Worm (Caenorhabditis elegans) whole organism, L2 larva: Measurements from ENCODE around the gene F52E1.14.

ENCODE experiments used
- R02D3.7 ChIP-seq: fragments of 150-350 bp; optimal IDR thresholded peaks from 2 replicates; lab custom pipeline; 2014; ENCODE audit warnings: missing biosample characterization, missing genetic modification characterization
- Y55F3AM.14 ChIP-seq: fragments of 200-800 bp; sonication (Bioruptor generic); optimal IDR thresholded peaks from 2 replicates; lab custom pipeline; 2018; ENCODE audit warnings: mild to moderate bottlenecking, missing genetic modification characterization, missing compliant biosample characterization
- ama-1 ChIP-seq: fragments of 150-350 bp; optimal IDR thresholded peaks from 2 replicates; lab custom pipeline; 2018; ENCODE audit warnings: inconsistent platforms
- ceh-16 ChIP-seq: fragments of 150-350 bp; optimal IDR thresholded peaks from 2 replicates; lab custom pipeline; 2014; ENCODE audit warnings: missing biosample characterization, missing genetic modification characterization
- ceh-82 ChIP-seq: fragments of 150-350 bp; optimal IDR thresholded peaks from 2 replicates; lab custom pipeline; 2014; ENCODE audit warnings: missing biosample characterization, missing genetic modification characterization
- crh-2 ChIP-seq: sonication (generic microtip); optimal IDR thresholded peaks from 2 replicates; lab custom pipeline; 2017; ENCODE audit warnings: missing biosample characterization, missing genetic modification characterization
- dmd-4 ChIP-seq: sonication (generic microtip); optimal IDR thresholded peaks from 2 replicates; lab custom pipeline; 2017; ENCODE audit warnings: missing biosample characterization, missing genetic modification characterization
- egl-27 ChIP-seq: sonication (generic microtip); optimal IDR thresholded peaks from 3 replicates; lab custom pipeline; 2017; ENCODE audit warnings: missing biosample characterization, missing genetic modification reagents, missing genetic modification characterization
- elt-1 ChIP-seq: fragments of 150-350 bp; optimal IDR thresholded peaks from 2 replicates; lab custom pipeline; 2014; ENCODE audit warnings: missing biosample characterization, missing genetic modification characterization
- elt-3 ChIP-seq: sonication (generic microtip); optimal IDR thresholded peaks from 2 replicates; lab custom pipeline; 2017; ENCODE audit warnings: missing biosample characterization, missing genetic modification characterization
- fos-1 ChIP-seq: fragments of 150-350 bp; optimal IDR thresholded peaks from 2 replicates; lab custom pipeline; 2014; ENCODE audit warnings: missing biosample characterization, missing genetic modification characterization
- gmeb-1 ChIP-seq: fragments of 150-350 bp; optimal IDR thresholded peaks from 2 replicates; lab custom pipeline; 2014; ENCODE audit warnings: missing biosample characterization, missing genetic modification characterization
- lin-13 ChIP-seq: fragments of 150-350 bp; optimal IDR thresholded peaks from 2 replicates; lab custom pipeline; 2014; ENCODE audit warnings: missing biosample characterization, missing genetic modification reagents, missing genetic modification characterization
- lin-39 ChIP-seq: fragments of 150-350 bp; optimal IDR thresholded peaks from 2 replicates; lab custom pipeline; 2014; ENCODE audit warnings: missing biosample characterization, missing genetic modification reagents, missing genetic modification characterization
- lsy-2 ChIP-seq, 2 experiments: fragments of 150-350 bp in 1 of 2; sonication (generic microtip) in 1 of 2; optimal IDR thresholded peaks; 2 replicates each; lab custom pipeline; 2014 to 2017; ENCODE audit warnings: missing biosample characterization in 2 of 2, missing genetic modification characterization in 2 of 2
- mab-5 ChIP-seq: fragments of 150-350 bp; optimal IDR thresholded peaks from 2 replicates; lab custom pipeline; 2014; ENCODE audit warnings: missing biosample characterization, missing genetic modification characterization
- mdl-1 ChIP-seq, 2 experiments: fragments of 150-350 bp in 1 of 2; sonication (generic microtip) in 1 of 2; optimal IDR thresholded peaks; 2 replicates each; lab custom pipeline; 2017; ENCODE audit warnings: missing biosample characterization in 2 of 2, missing genetic modification characterization in 2 of 2
- nhr-10 ChIP-seq: sonication (generic microtip); optimal IDR thresholded peaks from 2 replicates; lab custom pipeline; 2017; ENCODE audit warnings: missing biosample characterization, missing genetic modification characterization
- nhr-12 ChIP-seq: fragments of 150-350 bp; optimal IDR thresholded peaks from 2 replicates; lab custom pipeline; 2014; ENCODE audit warnings: missing biosample characterization, missing genetic modification characterization
- nhr-129 ChIP-seq: fragments of 150-350 bp; optimal IDR thresholded peaks from 2 replicates; lab custom pipeline; 2014; ENCODE audit warnings: missing biosample characterization, missing genetic modification characterization
- nhr-23 ChIP-seq: fragments of 150-350 bp; optimal IDR thresholded peaks from 2 replicates; lab custom pipeline; 2014; ENCODE audit warnings: missing biosample characterization, missing genetic modification reagents, missing genetic modification characterization
- nhr-237 ChIP-seq: fragments of 150-350 bp; optimal IDR thresholded peaks from 2 replicates; lab custom pipeline; 2014; ENCODE audit warnings: missing biosample characterization, missing genetic modification characterization
- nhr-77 ChIP-seq: fragments of 150-350 bp; optimal IDR thresholded peaks from 2 replicates; lab custom pipeline; 2014; ENCODE audit warnings: missing biosample characterization, missing genetic modification characterization
- peb-1 ChIP-seq: fragments of 150-350 bp; optimal IDR thresholded peaks from 2 replicates; lab custom pipeline; 2014; ENCODE audit warnings: missing biosample characterization, missing genetic modification characterization
- sem-4 ChIP-seq: fragments of 150-350 bp; optimal IDR thresholded peaks from 2 replicates; lab custom pipeline; 2014; ENCODE audit warnings: missing biosample characterization, missing genetic modification reagents, missing genetic modification characterization
- skn-1 ChIP-seq: sonication (generic microtip); optimal IDR thresholded peaks from 2 replicates; lab custom pipeline; 2017; ENCODE audit warnings: missing biosample characterization, missing genetic modification characterization
- sma-3 ChIP-seq: sonication (generic microtip); optimal IDR thresholded peaks from 2 replicates; lab custom pipeline; 2016; ENCODE audit warnings: missing genetic modification reagents, missing genetic modification characterization, missing compliant biosample characterization
- sma-9 ChIP-seq, 2 experiments: fragments of 150-350 bp in 1 of 2; sonication (generic microtip) in 1 of 2; optimal IDR thresholded peaks; 2 replicates each; lab custom pipeline; 2014 to 2016; ENCODE audit warnings: missing genetic modification characterization in 2 of 2, mild to moderate bottlenecking in 1 of 2, missing biosample characterization in 1 of 2, missing compliant biosample characterization in 1 of 2, missing genetic modification reagents in 1 of 2, moderate library complexity in 1 of 2
- unc-55 ChIP-seq: fragments of 150-350 bp; sonication (generic microtip); optimal IDR thresholded peaks from 3 replicates; lab custom pipeline; 2014; ENCODE audit warnings: missing biosample characterization, missing genetic modification reagents, missing genetic modification characterization
- ztf-1 ChIP-seq: fragments of 200-800 bp; sonication (Bioruptor generic); conservative IDR thresholded peaks from 2 replicates; pipeline ENCODE4 v1.3.6; 2022; ENCODE audit warnings: missing genetic modification characterization, missing compliant biosample characterization
- ztf-11 ChIP-seq: sonication (generic microtip); optimal IDR thresholded peaks from 2 replicates; lab custom pipeline; 2017; ENCODE audit warnings: missing biosample characterization, missing genetic modification characterization
- ztf-4 ChIP-seq: fragments of 150-350 bp; optimal IDR thresholded peaks from 2 replicates; lab custom pipeline; 2014; ENCODE audit warnings: missing biosample characterization, missing genetic modification characterization

The F52E1.14 gene

DNA sequence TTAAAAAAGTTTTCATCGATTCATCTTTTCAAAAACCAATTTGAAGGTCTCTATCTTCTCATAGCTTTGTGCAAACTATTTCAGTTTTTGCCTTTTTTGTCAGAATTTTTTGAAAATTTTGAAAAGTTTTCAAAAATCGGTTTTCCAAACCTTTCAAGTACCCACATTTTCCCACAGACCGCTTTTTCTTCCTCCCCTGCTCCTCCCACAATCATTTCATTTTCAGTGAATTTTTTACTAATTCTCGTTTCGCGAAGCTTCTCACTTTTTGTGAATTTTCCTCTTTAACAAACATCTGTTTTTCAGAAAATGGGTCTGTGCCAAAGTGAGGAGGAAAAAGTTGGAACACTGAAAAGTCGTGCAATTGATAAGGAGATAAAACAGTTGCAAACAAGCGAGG lies 13.0 kb upstream of the F52E1.14 start, which contains the start of gene gpa-2:
gpa-2 (plus strand) TSS at position 301 of the 400 bp plus-strand sequence.
- TF ChIP-seq nhr-129 (tag; lab: Kevin White, UChicago) = no peak
- TF ChIP-seq R02D3.7 (tag; lab: Kevin White, UChicago) = no peak
- TF ChIP-seq skn-1 (tag; lab: Kevin White, UChicago) = no peak
- TF ChIP-seq ztf-11 (tag; lab: Kevin White, UChicago) = no peak
- TF ChIP-seq nhr-23 (tag; lab: Kevin White, UChicago) = no peak
- TF ChIP-seq ceh-16 (tag; lab: Kevin White, UChicago) = no peak
- no peak for TF ChIP-seq nhr-77 (tag; lab: Kevin White, UChicago)
- no peak for TF ChIP-seq Y55F3AM.14 (GFP tag; lab: Kevin White, UChicago)
- no peak for TF ChIP-seq elt-1 (tag; lab: Kevin White, UChicago)
- TF ChIP-seq mdl-1 (tag; optimal IDR thresholded peaks at IDR 0.05; lab: Kevin White, UChicago) = no peak
- no peak for TF ChIP-seq sma-9 (GFP tag; optimal IDR thresholded peaks at IDR 0.05; lab: Kevin White, UChicago)
- no peak for TF ChIP-seq sma-9 (tag; optimal IDR thresholded peaks at IDR 0.05; lab: Kevin White, UChicago)
- no peak for TF ChIP-seq ceh-82 (tag; lab: Kevin White, UChicago)
- no peak for TF ChIP-seq nhr-12 (tag; lab: Kevin White, UChicago)
- TF ChIP-seq mab-5 (tag; lab: Kevin White, UChicago) = no peak
- no peak for TF ChIP-seq nhr-237 (tag; lab: Kevin White, UChicago)
- TF ChIP-seq lsy-2 (tag; optimal IDR thresholded peaks at IDR 0.05; lab: Kevin White, UChicago) = no peak

DNA sequence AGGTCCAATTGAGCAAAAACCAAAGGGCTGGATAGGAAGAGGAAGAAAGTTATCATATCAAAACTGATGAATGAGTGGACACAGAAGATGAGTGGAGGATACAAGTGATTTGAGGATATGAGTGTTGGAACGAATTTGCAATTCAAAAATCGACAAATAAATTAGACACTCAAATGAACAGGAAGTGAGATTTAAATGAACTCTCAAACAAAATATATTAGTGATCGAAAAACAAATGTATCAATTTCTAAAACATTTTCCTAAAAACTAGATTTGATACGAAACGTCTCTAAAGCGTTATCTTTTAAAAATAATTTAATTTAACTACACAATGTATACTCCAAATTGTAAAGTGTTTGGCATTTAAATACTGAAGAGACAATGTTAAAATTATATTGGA lies 8.3 kb upstream of the F52E1.14 start, which contains the start of gene F38E1.10:
F38E1.10 (minus strand) TSS at position 101 of the 400 bp plus-strand sequence.
- TF ChIP-seq crh-2 (tag; lab: Kevin White, UChicago) (no peak), sem-4 (no peak)
- TF ChIP-seq, all 48 proteins: peak for 0

DNA sequence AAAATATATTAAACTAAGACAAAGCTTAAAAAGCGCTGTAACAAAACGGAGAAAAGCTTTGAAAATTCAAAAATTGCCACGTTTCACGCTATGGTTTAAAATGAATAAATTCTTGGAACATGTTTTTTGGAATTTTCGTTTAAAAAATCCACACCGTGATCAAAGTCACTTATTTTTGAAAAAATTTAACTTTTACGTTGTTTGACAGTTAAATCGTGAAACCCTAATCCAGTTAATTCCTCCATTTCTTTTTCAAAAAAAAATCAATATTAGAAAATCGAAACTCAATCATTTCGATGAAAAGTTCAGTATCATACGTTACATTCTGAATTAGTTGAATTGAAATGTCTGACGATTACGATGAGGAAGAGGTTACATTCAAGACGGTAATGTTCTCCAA lies 7.9 kb upstream of the F52E1.14 start, which contains the start of gene F38E1.3:
F38E1.3 (plus strand) TSS at position 301 of the 400 bp plus-strand sequence.
- TF ChIP-seq nhr-237 (tag; lab: Kevin White, UChicago) (no peak), R02D3.7 (tag; lab: Kevin White, UChicago) (no peak), elt-3 (tag; lab: Kevin White, UChicago) (no peak), peb-1 (tag; lab: Kevin White, UChicago) (no peak), crh-2 (tag; lab: Kevin White, UChicago) (no peak), dmd-4 (tag; lab: Kevin White, UChicago) (no peak), lsy-2 (tag; optimal IDR thresholded peaks at IDR 0.05; lab: Kevin White, UChicago) (no peak)

DNA sequence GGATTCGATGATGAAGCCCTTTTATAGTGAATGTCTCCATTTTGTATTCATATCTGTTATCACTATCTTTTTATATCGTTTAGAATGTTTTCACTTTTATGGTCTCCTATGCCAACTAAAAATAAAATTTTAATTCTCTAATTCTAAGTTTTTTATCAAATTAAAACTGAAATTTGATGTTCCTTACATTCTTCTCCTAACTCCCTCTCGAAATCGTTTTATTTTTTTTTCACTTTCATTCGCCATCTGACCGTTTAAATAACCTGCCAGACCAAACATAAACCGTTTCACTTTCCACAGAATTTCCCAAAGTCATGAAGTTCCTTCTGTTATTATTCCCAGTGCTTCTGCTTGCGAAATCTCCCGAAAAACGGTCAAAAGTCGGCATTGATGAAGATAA lies 4.5 kb upstream of the F52E1.14 start, which contains the start of gene F52E1.5:
F52E1.5 (plus strand) TSS at position 301 of the 400 bp plus-strand sequence.
- TF ChIP-seq ceh-16 (tag; lab: Kevin White, UChicago) (no peak), ama-1 (lab: Kevin White, UChicago) (no peak), gmeb-1 (tag; lab: Kevin White, UChicago) (no peak), nhr-10 (tag; lab: Kevin White, UChicago) (no peak), egl-27 (no peak), lin-13 (GFP tag; lab: Kevin White, UChicago) (no peak), elt-3 (tag; lab: Kevin White, UChicago) (no peak), lin-39 (no peak), nhr-77 (tag; lab: Kevin White, UChicago) (no peak), ztf-1 (GFP tag; lab: Robert Waterston, UW) (no peak), sma-3 (GFP tag; lab: Kevin White, UChicago) (no peak), ztf-4 (tag; lab: Kevin White, UChicago) (no peak)

DNA sequence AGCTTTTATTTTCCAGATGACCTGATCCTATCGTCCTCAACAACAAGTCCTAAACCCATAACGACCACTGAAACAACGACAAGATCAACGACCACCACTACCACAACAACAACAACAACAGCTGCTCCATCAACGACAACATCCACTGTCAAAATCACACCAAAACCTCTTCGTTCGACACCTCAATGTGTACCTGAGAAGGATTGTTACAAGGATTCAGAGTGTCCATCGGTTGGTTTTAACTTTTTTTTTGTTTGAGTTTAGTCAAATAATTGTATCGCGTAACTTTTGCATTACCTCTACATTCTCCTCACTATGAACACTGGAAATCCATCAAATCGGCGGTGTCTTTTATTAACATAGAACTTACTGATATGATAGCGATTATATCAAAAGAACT lies 3.6 kb upstream of the F52E1.14 start:
- no peak for TF ChIP-seq fos-1 (tag; lab: Kevin White, UChicago)
- no peak for TF ChIP-seq ztf-11 (tag; lab: Kevin White, UChicago)
- no peak for TF ChIP-seq nhr-237 (tag; lab: Kevin White, UChicago)
- no peak for TF ChIP-seq unc-55
- no peak for TF ChIP-seq ama-1 (lab: Kevin White, UChicago)
- TF ChIP-seq, all 48 proteins: peak for 0
